Fruit fly (Drosophila melanogaster): Measurements from ENCODE around the gene PLCXD.

- TF ChIP-seq fru (GFP tag; optimal IDR thresholded peaks at IDR 0.05) (no peak), h (GFP tag; optimal IDR thresholded peaks at IDR 0.05) (no peak), rgr (GFP tag; optimal IDR thresholded peaks at IDR 0.05) (no peak), Mio (GFP tag; optimal IDR thresholded peaks at IDR 0.05) (no peak), dsf (GFP tag; optimal IDR thresholded peaks at IDR 0.05; ENCODE audit: borderline replicate concordance) (no peak), usp (GFP tag; optimal IDR thresholded peaks at IDR 0.05) (no peak), CrebA (GFP tag; optimal IDR thresholded peaks at IDR 0.05; ENCODE audit: borderline replicate concordance) (no peak)
These were observed 48.1 kb upstream of the PLCXD start for dm6 chr2L:12001132-12001531.

Measured in whole organism, wandering third instar larva.